Fruit fly (Drosophila melanogaster): ENCODE data around the gene Spindly.

DNA sequence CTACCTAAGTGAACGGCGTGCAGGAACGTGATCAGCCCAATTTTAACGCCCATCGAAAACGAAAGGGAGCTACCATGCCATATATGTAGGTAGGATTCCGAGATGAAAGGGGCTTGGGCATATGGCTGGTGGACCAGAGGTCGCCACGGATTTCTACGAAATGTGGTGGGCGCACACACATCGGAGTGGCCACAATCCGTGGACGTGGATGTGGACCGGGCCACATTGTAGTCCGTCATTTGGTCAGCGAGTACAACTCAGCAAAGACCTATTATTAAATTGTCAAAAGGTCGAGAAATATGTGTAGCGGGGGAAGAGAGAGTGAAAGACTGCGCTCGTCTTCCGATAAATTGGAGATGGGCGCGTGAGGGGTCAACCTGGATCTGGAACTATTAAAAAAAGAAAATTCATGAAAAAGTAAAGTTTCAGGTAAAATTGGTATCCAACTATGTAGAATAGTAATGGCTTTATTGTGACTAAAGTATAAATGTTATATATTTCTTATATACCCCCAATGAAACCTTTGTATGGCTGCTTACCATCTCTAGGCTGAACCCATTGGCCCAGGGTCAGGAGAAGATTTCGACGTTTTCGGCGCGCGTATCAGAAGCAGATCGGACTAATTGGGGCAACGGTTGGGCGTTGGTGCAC lies 25.4 kb upstream of the Spindly start:
- no peak for TF ChIP-seq CG1529 (GFP tag; optimal IDR thresholded peaks at IDR 0.05)
- peak; percentile 29 for TF ChIP-seq CG7839 (tag; optimal IDR thresholded peaks at IDR 0.05)
- no peak for TF ChIP-seq Oaz (GFP tag; IDR thresholded peaks at IDR 0.05)

Data from whole organism, embryonic.